Worm (Caenorhabditis elegans) whole organism, L2 larva: ENCODE data around the gene ain-1.

ENCODE experiments used
- ZK546.5 ChIP-seq: sonication (generic microtip); optimal IDR thresholded peaks from 2 replicates; lab custom pipeline; 2017; ENCODE audit warnings: missing biosample characterization, missing genetic modification characterization
- fos-1 ChIP-seq: fragments of 150-350 bp; optimal IDR thresholded peaks from 2 replicates; lab custom pipeline; 2014; ENCODE audit warnings: missing biosample characterization, missing genetic modification characterization
- lin-39 ChIP-seq: fragments of 150-350 bp; optimal IDR thresholded peaks from 2 replicates; lab custom pipeline; 2014; ENCODE audit warnings: missing biosample characterization, missing genetic modification reagents, missing genetic modification characterization
- nhr-12 ChIP-seq: fragments of 150-350 bp; optimal IDR thresholded peaks from 2 replicates; lab custom pipeline; 2014; ENCODE audit warnings: missing biosample characterization, missing genetic modification characterization
- snpc-4 ChIP-seq: fragments of 150-350 bp; optimal IDR thresholded peaks from 2 replicates; lab custom pipeline; 2014; ENCODE audit warnings: missing biosample characterization, missing genetic modification characterization

ce11 chrX:16597791-16598190 is 15.5 kb upstream of the ain-1 start:
- TF ChIP-seq fos-1 (tag; lab: Kevin White, UChicago) (no peak), nhr-12 (tag; lab: Kevin White, UChicago) (no peak), snpc-4 (tag; lab: Kevin White, UChicago) (no peak), ZK546.5 (no peak), lin-39 (tag; lab: Kevin White, UChicago) (no peak)
